Worm (Caenorhabditis elegans): ENCODE data around the gene gst-14.
"Not testable (repeated sequence)": the region's sequence is repeated elsewhere in the genome, so short reads cannot be mapped to it uniquely, and the experiment has no call there.

gst-14 gene

DNA sequence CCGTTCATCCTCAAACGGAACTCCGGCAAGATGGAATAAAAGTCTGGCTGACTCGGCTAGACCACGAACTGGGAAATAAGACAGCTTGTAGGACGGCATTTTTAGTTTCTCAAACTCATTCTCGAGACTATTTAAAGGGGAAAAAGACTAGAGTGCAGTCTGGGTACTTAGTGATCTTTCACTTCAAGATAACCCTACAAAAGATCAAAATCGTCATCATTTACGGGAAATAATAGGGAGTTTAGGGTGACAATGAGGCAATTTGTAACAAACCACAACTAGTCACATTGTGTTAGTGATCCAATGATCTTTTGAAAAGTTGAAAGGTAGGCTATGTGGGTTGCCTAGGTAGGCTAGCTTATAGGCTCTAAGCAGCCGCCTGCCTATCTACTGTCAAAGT is at the start of gene gst-14:
TSS of gene gst-14 (minus strand) at position 101 of the 400 bp plus-strand sequence.
- TF ChIP-seq F10E7.11 (tag; optimal IDR thresholded peaks at IDR 0.05) = no peak
- no peak for TF ChIP-seq hmg-1.2 (GFP tag; IDR thresholded peaks at IDR 0.05)
- TF ChIP-seq lir-1 (GFP tag; conservative IDR thresholded peaks at IDR 0.05) = no peak
- no peak for TF ChIP-seq cebp-2 (GFP tag; IDR thresholded peaks at IDR 0.05)
- no peak for TF ChIP-seq unc-62 (GFP tag; optimal IDR thresholded peaks at IDR 0.05)
- no peak for TF ChIP-seq ztf-28 (GFP tag; IDR thresholded peaks at IDR 0.05)
- no peak for TF ChIP-seq zfh-2 (GFP tag; conservative IDR thresholded peaks at IDR 0.05)

DNA sequence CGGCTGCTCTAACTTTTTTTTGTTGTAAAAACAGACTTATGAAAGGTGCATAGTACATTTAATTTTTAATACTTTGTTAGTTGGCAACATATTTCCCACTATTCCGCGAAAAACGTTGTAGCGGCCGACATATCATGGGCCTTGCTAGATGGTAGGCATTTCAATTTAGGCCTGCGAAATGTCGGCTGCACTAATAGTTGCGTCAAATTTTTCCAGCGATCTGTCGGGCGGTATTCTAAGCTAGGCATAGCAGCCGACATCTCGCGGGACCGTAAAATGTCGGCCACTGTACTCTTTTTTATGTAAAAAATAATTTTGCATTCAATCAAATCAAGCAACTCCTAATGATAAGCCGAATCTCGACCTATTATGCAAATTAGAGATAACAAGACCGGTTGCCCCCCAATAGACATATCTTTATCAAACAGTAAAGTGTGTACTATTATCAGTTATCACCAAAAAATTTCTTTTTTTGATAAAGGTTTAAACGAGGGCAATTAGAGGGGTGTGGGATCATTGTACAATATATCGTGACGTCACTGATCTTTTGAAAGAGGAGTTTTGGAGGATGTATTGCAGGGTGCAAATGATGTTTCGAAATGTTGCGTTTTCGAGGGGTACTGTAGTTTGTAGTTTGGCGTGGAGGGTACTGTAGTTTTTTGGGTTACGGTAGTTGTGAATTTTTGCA is 49.2 kb upstream of the gst-14 start:
- TF ChIP-seq nhr-80 (tag; optimal IDR thresholded peaks at IDR 0.05) (peak; percentile 59), snpc-4 (GFP tag; optimal IDR thresholded peaks at IDR 0.05) (no peak), snpc-4 (tag; optimal IDR thresholded peaks at IDR 0.05) (peak; percentile 35 to 75 (median 62)), cebp-1 (GFP tag; IDR thresholded peaks at IDR 0.05) (no peak), cebp-1 (tag; optimal IDR thresholded peaks at IDR 0.05) (peak; percentile 21), him-1 (tag; optimal IDR thresholded peaks at IDR 0.05) (no peak)

DNA sequence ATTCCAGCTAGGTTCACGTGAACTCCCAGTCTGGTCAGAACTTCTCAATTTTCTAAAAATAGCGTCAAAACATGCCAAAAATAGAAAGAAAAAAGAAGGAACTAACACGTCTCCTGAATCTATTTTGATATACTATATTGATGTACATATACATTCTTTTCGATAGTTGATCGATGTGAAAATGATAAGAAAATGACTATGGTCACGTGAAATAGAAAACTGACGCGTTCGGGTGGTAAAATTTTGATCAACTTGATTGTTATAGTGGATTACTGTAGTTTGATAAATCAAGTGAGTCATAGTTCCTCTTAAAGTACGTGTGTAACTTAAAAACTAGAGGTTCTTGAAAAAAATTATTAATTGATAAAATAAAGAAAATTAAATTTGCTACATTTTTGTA is 48.5 kb upstream of the gst-14 start:
- TF ChIP-seq sea-2 (GFP tag; IDR thresholded peaks at IDR 0.05) (no peak), nhr-80 (tag; optimal IDR thresholded peaks at IDR 0.05) (peak; percentile 43), lin-40 (tag; optimal IDR thresholded peaks at IDR 0.05) (peak; percentile 19)

DNA sequence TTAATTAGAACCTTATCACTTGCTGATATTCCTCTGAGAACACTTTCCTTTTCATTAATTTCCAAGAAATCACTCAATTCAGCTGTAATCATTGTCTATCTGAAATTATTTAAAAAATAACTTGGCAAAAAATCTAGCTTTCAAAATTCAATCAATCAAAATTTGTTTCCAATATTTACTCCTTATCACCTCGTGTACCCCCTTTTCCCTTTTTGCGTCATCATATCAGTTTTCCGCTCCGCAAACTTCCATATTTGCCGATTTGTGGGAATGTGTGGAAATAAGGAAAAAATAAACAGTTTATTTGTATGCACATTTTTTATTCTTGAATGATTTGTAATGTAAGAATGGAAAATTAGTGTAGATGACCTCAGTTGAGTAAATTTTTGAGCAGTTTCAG is 46.1 kb upstream of the gst-14 start, which contains the start of gene C31C9.6:
TSS of gene C31C9.6 (minus strand) at position 101 of the 400 bp plus-strand sequence.
- not testable (repeated sequence) for TF ChIP-seq dpl-1 (GFP tag; optimal IDR thresholded peaks at IDR 0.05); fkh-3 (tag; optimal IDR thresholded peaks at IDR 0.05); ztf-18 (tag; optimal IDR thresholded peaks at IDR 0.05)

- TF ChIP-seq rpc-1 (optimal IDR thresholded peaks at IDR 0.05) (peak; percentile 22), rpc-1 (tag; optimal IDR thresholded peaks at IDR 0.05) (peak; percentile 63), dox-1 (GFP tag; IDR thresholded peaks at IDR 0.05) (peak; percentile 57), cebp-2 (GFP tag; IDR thresholded peaks at IDR 0.05) (0 out of 2 replicates have a peak, but pooled peaks have one; percentile 64), ztf-25 (GFP tag; IDR thresholded peaks at IDR 0.05) (peak; percentile 71; the same call in 1 of the 2 replicates), hmg-1.2 (GFP tag; IDR thresholded peaks at IDR 0.05) (peak; percentile 56), B0261.1 (tag; optimal IDR thresholded peaks at IDR 0.05) (peak; percentile 50), D2030.7 (GFP tag; IDR thresholded peaks at IDR 0.05) (peak; percentile 64), tbp1 (GFP tag; optimal IDR thresholded peaks at IDR 0.05) (peak; percentile 83), attf-6 (GFP tag; IDR thresholded peaks at IDR 0.05) (0 out of 2 replicates have a peak, but pooled peaks have one; percentile 29), lin-26 (GFP tag; IDR thresholded peaks at IDR 0.05) (peak; percentile 96), egrh-3 (GFP tag; IDR thresholded peaks at IDR 0.05) (0 out of 2 replicates have a peak, but pooled peaks have one; percentile 13), pbrm-1 (GFP tag; IDR thresholded peaks at IDR 0.05) (peak; percentile 39; the same call in 1 of the 2 replicates), nfyb-1 (GFP tag; IDR thresholded peaks at IDR 0.05) (peak; percentile 73), madf-6 (GFP tag; IDR thresholded peaks at IDR 0.05) (peak; percentile 32; the same call in 1 of the 2 replicates)
Measured at ce11 chrII:13658424-13658823, 42.5 kb upstream of the gst-14 start.

Measured in whole organism, young adult.